Worm (Caenorhabditis elegans): ENCODE results near the gene Y43F4B.10.

Gene Y43F4B.10

DNA sequence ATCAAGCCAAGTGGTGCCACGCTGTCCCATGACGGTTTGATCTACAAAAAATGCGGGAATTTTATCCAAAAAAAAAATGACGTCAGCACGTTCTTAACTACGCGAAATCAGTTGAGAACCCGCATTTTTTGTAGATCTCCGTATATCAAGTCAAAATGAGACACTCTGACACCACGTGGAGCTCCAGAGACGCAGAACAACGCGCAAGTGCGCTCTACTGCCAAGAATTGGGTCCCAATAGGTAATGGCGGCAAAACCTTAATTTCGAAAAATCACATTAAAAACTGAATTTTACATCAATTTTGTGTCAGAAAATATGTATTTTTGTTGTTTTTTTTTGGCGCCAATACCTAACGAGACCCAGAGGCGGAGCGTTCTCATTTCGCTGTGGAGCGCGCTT lies 3.1 kb downstream of the Y43F4B.10 start:
- TF ChIP-seq aly-2 (tag; optimal IDR thresholded peaks at IDR 0.05) (no peak), ceh-16 (tag; optimal IDR thresholded peaks at IDR 0.05) (no peak), unc-39 (tag; optimal IDR thresholded peaks at IDR 0.05) (no peak), hmg-11 (tag; optimal IDR thresholded peaks at IDR 0.05) (no peak), ceh-9 (tag; optimal IDR thresholded peaks at IDR 0.05) (no peak), mdl-1 (tag; optimal IDR thresholded peaks at IDR 0.05) (no peak), pqm-1 (tag; optimal IDR thresholded peaks at IDR 0.05) (no peak)

DNA sequence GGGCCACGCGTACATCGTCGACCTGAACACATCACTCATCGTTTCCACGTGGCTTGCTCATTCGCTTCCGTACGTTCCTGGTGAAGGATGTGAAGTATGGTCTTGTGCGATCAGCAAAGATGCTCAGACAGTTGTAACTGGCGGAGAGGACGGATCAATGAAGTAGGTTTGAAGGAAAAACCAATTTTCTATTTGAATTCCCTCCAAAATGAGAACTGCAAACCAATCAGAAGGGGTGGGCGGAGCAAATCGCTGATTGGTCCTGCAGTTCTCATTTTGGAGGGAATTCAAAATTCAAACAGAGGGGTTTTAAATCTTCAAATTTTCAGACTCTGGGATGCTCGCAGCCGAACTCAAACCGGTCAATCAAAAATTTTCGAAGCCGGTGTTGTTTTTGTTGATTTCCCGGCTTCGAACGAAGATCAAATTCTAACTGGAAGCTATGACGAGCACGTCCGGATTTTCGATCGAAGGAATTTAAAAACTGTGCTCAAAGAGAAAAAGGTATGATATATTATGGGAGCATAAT lies 3.6 kb downstream of the Y43F4B.10 start:
- peak; percentile 58 for TF ChIP-seq nfya-1 (tag; optimal IDR thresholded peaks at IDR 0.05; ENCODE audit: insufficient read depth)
- no peak for TF ChIP-seq lin-39 (tag; optimal IDR thresholded peaks at IDR 0.05)

DNA sequence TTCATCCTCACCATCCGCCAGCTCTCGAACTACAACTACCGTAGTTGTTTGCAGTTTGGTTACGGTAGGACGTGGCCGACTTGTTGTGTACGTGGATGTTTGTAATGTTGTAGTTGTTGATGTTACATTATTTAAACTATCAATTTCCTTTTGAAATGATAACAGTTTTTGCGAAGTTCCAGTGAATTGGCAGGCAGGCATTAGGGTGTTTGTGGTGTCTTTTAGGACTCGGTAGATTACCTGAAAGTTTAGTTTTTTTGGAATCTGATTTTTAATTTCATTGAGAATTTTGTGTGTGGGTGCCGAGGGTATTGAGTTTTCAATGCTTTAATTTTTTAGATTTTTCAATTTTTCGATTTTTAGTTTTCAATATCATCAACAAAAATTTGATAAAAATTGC lies 8.7 kb downstream of the Y43F4B.10 start, which contains the start of gene F53A2.11:
Gene F53A2.11 (minus strand): TSS at position 101 of the 400 bp plus-strand sequence.
- no peak for TF ChIP-seq fkh-2 (tag; optimal IDR thresholded peaks at IDR 0.05)
- no peak for TF ChIP-seq daf-12 (tag; optimal IDR thresholded peaks at IDR 0.05)

DNA sequence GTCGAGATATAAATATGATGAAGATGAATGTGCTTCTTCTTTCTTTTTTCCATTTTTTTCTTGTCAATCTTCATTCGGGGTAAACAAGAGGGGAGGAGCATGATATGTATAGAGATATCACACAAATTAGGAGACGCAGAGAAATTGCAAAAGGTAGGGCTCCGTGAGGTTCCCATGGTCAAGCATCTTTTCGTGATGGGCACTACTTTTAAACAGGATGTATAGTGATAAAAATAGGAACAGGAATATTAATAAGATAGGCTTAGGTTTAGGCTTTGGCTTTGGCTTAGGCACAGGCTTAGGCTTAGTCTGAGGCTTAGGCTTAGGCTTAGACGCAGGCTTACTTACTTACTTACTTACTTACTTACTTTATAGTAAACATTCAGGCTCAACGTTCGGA lies 10.9 kb downstream of the Y43F4B.10 start, which contains the start of gene F53A2.1:
Gene F53A2.1 (minus strand): TSS at position 101 of the 400 bp plus-strand sequence.
- no peak for TF ChIP-seq nfya-1 (tag; optimal IDR thresholded peaks at IDR 0.05; ENCODE audit: insufficient read depth)
- no peak for TF ChIP-seq ceh-9 (tag; optimal IDR thresholded peaks at IDR 0.05)
- no peak for TF ChIP-seq daf-12 (tag; optimal IDR thresholded peaks at IDR 0.05)
- no peak for TF ChIP-seq fos-1 (tag; optimal IDR thresholded peaks at IDR 0.05)
- TF ChIP-seq elt-3 (tag; optimal IDR thresholded peaks at IDR 0.05) = no peak
- TF ChIP-seq nhr-43 (tag; optimal IDR thresholded peaks at IDR 0.05; ENCODE audit: poor library complexity, severe bottlenecking) = no peak
- TF ChIP-seq ceh-82 (tag; optimal IDR thresholded peaks at IDR 0.05) = no peak
- no peak for TF ChIP-seq nhr-67 (tag; optimal IDR thresholded peaks at IDR 0.05)
- TF ChIP-seq nhr-28 (tag; optimal IDR thresholded peaks at IDR 0.05) = no peak
- TF ChIP-seq hmg-11 (tag; optimal IDR thresholded peaks at IDR 0.05) = no peak
- no peak for TF ChIP-seq sea-2 (GFP tag; optimal IDR thresholded peaks at IDR 0.05)
- no peak for TF ChIP-seq mdl-1 (tag; optimal IDR thresholded peaks at IDR 0.05)
- no peak for TF ChIP-seq eor-1 (tag; optimal IDR thresholded peaks at IDR 0.05)
- no peak for TF ChIP-seq nhr-77 (tag; optimal IDR thresholded peaks at IDR 0.05)

DNA sequence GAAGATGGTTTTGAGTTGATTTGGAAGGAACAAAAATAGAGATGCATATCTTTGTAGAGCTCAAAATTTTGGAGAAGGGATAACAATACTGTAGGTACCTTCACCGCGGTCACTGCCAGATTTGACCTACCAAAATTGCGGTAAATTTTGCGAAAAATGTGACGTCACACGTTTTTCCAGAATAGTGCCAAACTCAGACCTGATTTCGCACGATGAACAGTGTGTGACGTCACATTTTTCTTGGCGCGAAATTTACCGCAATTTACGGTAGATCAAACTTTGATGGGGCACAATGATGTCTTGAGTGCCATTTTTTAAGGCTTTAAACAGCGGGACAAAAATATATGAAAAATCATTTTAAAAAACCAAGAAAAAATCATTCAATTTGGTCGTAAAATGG lies 15.0 kb downstream of the Y43F4B.10 start:
- TF ChIP-seq mml-1 (tag; optimal IDR thresholded peaks at IDR 0.05) = no peak

DNA sequence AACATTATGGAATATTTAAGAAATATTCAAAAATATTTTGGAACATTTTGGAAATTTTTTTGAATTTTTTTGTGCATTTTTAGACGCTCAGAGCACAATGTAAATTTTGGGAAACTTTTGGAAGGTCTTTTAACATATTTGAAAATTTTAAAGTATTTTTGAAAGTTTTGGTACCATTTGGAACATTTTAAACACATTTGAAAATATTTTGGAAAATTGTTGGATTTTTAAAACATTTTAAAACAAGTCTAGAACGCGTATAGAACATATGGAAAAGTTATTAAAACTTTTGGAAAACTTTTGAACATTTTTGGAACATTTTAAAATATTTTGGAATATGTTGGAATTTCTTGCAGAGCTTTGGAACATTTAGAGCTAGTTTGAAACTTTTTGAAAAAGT lies 19.9 kb downstream of the Y43F4B.10 start, which contains the start of gene sdz-20:
Gene sdz-20 (plus strand): TSS at position 301 of the 400 bp plus-strand sequence.
- no peak for TF ChIP-seq elt-1 (tag; optimal IDR thresholded peaks at IDR 0.05)
- no peak for TF ChIP-seq daf-12 (tag; optimal IDR thresholded peaks at IDR 0.05)
- no peak for TF ChIP-seq fkh-10 (GFP tag; optimal IDR thresholded peaks at IDR 0.05)
- no peak for TF ChIP-seq elt-2 (tag; optimal IDR thresholded peaks at IDR 0.05)
- TF ChIP-seq ama-1 (optimal IDR thresholded peaks at IDR 0.05) = no peak
- no peak for TF ChIP-seq lin-15B (tag; optimal IDR thresholded peaks at IDR 0.05)
- no peak for TF ChIP-seq nhr-12 (tag; optimal IDR thresholded peaks at IDR 0.05)
- no peak for TF ChIP-seq egl-27 (tag; optimal IDR thresholded peaks at IDR 0.05)
- TF ChIP-seq nhr-23 (tag; optimal IDR thresholded peaks at IDR 0.05) = no peak
- TF ChIP-seq tbx-2 (tag; optimal IDR thresholded peaks at IDR 0.05) = no peak
- no peak for TF ChIP-seq nhr-25 (tag; optimal IDR thresholded peaks at IDR 0.05)

DNA sequence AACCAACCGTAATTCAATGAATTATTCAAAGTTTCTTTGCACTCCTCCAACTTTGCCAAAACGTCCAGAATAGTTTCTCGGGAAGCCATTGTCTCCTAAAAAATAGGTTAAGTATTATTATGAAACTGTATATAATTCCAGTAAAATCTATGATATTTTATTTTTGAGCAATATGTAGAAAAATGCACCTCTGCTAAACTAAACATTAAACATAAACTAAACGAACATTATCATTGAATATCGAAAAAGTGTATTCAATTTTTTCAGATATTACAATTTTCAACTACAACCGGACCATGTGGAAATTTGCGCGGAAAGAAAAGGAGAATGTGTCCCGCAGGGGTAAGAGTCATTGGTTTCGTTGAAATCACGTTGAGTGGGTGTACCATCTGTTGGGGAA lies 25.8 kb downstream of the Y43F4B.10 start, which contains the start of gene F53A2.3:
Gene F53A2.3 (minus strand): TSS at position 101 of the 400 bp plus-strand sequence.
- TF ChIP-seq egl-27 (tag; optimal IDR thresholded peaks at IDR 0.05) = no peak
- TF ChIP-seq nhr-237 (tag; optimal IDR thresholded peaks at IDR 0.05) = no peak
- TF ChIP-seq lin-15B (tag; optimal IDR thresholded peaks at IDR 0.05) = no peak
- no peak for TF ChIP-seq nhr-25 (tag; optimal IDR thresholded peaks at IDR 0.05)
- no peak for TF ChIP-seq nhr-23 (tag; optimal IDR thresholded peaks at IDR 0.05)
